Fruit fly (Drosophila melanogaster) whole organism, pupa: ENCODE data around the gene cass.

Experiments
- CG17806 ChIP-seq: fragments of 200-800 bp; sonication (Bioruptor generic); optimal IDR thresholded peaks from 2 replicates; lab custom pipeline; 2018; ENCODE audit warnings: missing biosample characterization, mild to moderate bottlenecking, missing genetic modification characterization, moderate library complexity
- EcR ChIP-seq: fragments of 200-800 bp; sonication (Bioruptor generic); optimal IDR thresholded peaks from 3 replicates; lab custom pipeline; 2019; ENCODE audit warnings: missing biosample characterization, missing genetic modification characterization, mild to moderate bottlenecking, moderate library complexity, missing genetic modification reagents

dm6 chr2L:17480943-17481580 is 3.4 kb upstream of the cass start, which contains the start of the genes fws and Lamtor3:
- TF ChIP-seq EcR (GFP tag; lab: Kevin White, UChicago), result peak; percentile 41
- peak; percentile 99 for TF ChIP-seq CG17806 (tag; lab: Kevin White, UChicago)
